Worm (Caenorhabditis elegans): ENCODE data around the gene ify-1.

Gene ify-1

ce11 chrII:5016977-5017585 lies 37.9 kb downstream of the ify-1 start (continued):
- peak; percentile 44; the same call in 1 of the 2 replicates for TF ChIP-seq set-16 (GFP tag; IDR thresholded peaks at IDR 0.05)
- no peak for TF ChIP-seq skn-1 (tag; optimal IDR thresholded peaks at IDR 0.05)
- TF ChIP-seq duxl-1 (tag; optimal IDR thresholded peaks at IDR 0.05; ENCODE audit: poor library complexity), result peak; percentile 12
- peak; percentile 49; the same call in 1 of the 2 replicates for TF ChIP-seq T26A8.4 (GFP tag; IDR thresholded peaks at IDR 0.05)
- no peak for TF ChIP-seq pqm-1 (tag; optimal IDR thresholded peaks at IDR 0.05)
- peak; percentile 57 to 76 for TF ChIP-seq lsy-2 (tag; optimal IDR thresholded peaks at IDR 0.05)
- no peak for TF ChIP-seq lin-38 (GFP tag; IDR thresholded peaks at IDR 0.05)
- peak; percentile 97 for TF ChIP-seq aha-1 (tag)
- TF ChIP-seq ctbp-1 (GFP tag; IDR thresholded peaks at IDR 0.05), result peak; percentile 71
- peak; percentile 11 to 19 for TF ChIP-seq daf-16 (GFP tag; optimal IDR thresholded peaks at IDR 0.05)
- TF ChIP-seq daf-16 (tag; optimal IDR thresholded peaks at IDR 0.05), result peak; percentile 74
- no peak for TF ChIP-seq lim-7 (GFP tag; IDR thresholded peaks at IDR 0.05)

- TF ChIP-seq mxl-3 (GFP tag; optimal IDR thresholded peaks at IDR 0.05) (no peak), lsy-2 (tag; optimal IDR thresholded peaks at IDR 0.05) (no peak), aha-1 (tag) (peak; percentile 7), nhr-25 (tag; optimal IDR thresholded peaks at IDR 0.05; ENCODE audit: borderline replicate concordance, insufficient read depth) (no peak)
These were observed 38.8 kb downstream of the ify-1 start for ce11 chrII:5016144-5016543.

ce11 chrII:5014399-5014798 lies 40.6 kb downstream of the ify-1 start, which contains the start of gene F59A6.2:
F59A6.2 (plus strand) TSS chrII:5014699.
- TF ChIP-seq daf-19 (GFP tag; conservative IDR thresholded peaks at IDR 0.05) (no peak), Y105C5A.15 (GFP tag; IDR thresholded peaks at IDR 0.05) (no peak), nhr-76 (tag; optimal IDR thresholded peaks at IDR 0.05) (no peak), hlh-11 (tag; optimal IDR thresholded peaks at IDR 0.05) (no peak), lin-38 (GFP tag; IDR thresholded peaks at IDR 0.05) (no peak), tag-97 (GFP tag; IDR thresholded peaks at IDR 0.05) (no peak), aha-1 (tag) (peak; percentile 53)

- TF ChIP-seq lin-15B (tag; optimal IDR thresholded peaks at IDR 0.05) (no peak), cey-2 (tag; optimal IDR thresholded peaks at IDR 0.05; ENCODE audit: borderline replicate concordance, insufficient read depth) (no peak), madf-9 (GFP tag; conservative IDR thresholded peaks at IDR 0.05) (no peak), arid-1 (GFP tag; conservative IDR thresholded peaks at IDR 0.05) (no peak), tag-97 (GFP tag; IDR thresholded peaks at IDR 0.05) (no peak), hmg-1.1 (GFP tag; IDR thresholded peaks at IDR 0.05) (no peak), R02D3.7 (tag; optimal IDR thresholded peaks at IDR 0.05) (no peak), nhr-6 (tag; optimal IDR thresholded peaks at IDR 0.05) (no peak), dmd-9 (GFP tag; IDR thresholded peaks at IDR 0.05) (no peak), mdl-1 (tag; optimal IDR thresholded peaks at IDR 0.05) (no peak), lin-1 (GFP tag; IDR thresholded peaks at IDR 0.05) (no peak), F49E8.2 (tag; optimal IDR thresholded peaks at IDR 0.05; ENCODE audit: borderline replicate concordance) (no peak), nhr-28 (tag; optimal IDR thresholded peaks at IDR 0.05) (no peak), nhr-42 (GFP tag; IDR thresholded peaks at IDR 0.05) (no peak), ztf-7 (tag; optimal IDR thresholded peaks at IDR 0.05) (no peak), dpl-1 (GFP tag; optimal IDR thresholded peaks at IDR 0.05) (no peak), lin-39 (tag; optimal IDR thresholded peaks at IDR 0.05) (no peak), snpc-1.2 (GFP tag; IDR thresholded peaks at IDR 0.05) (no peak), sdz-12 (GFP tag; optimal IDR thresholded peaks at IDR 0.05) (no peak)
These were observed 43.0 kb downstream of the ify-1 start, which contains the start of gene F59A6.12 for ce11 chrII:5011978-5012377. F59A6.12 (minus strand) TSS chrII:5012078.
